Fruit fly (Drosophila melanogaster) whole organism, embryonic: Measurements from ENCODE around the gene CG33784.
A peak's percentile ranks its signal among the peaks of the same experiment; 100 is the strongest.

Experiments used
- Aef1 ChIP-seq: fragments of 200-800 bp; sonication (Bioruptor generic); IDR thresholded peaks from 3 replicates; pipeline ENCODE4 v1.3.6; 2022; ENCODE audit warnings: missing biosample characterization, missing genetic modification characterization
- CG10431 ChIP-seq: fragments of 200-800 bp; sonication (Bioruptor generic); optimal IDR thresholded peaks from 3 replicates; lab custom pipeline; 2018; ENCODE audit warnings: missing biosample characterization, mild to moderate bottlenecking, missing genetic modification characterization
- CG10462 ChIP-seq: fragments of 200-800 bp; sonication (Bioruptor generic); optimal IDR thresholded peaks from 2 replicates; lab custom pipeline; 2016; ENCODE audit warnings: missing biosample characterization, missing genetic modification characterization
- CG10543 ChIP-seq: fragments of 200-800 bp; sonication (Bioruptor generic); optimal IDR thresholded peaks from 3 replicates; lab custom pipeline; 2017; ENCODE audit warnings: missing biosample characterization, mild to moderate bottlenecking, missing genetic modification characterization, moderate library complexity
- CG11085 ChIP-seq: fragments of 200-800 bp; sonication (Bioruptor generic); IDR thresholded peaks from 2 replicates; pipeline ENCODE4 v1.3.6; 2022; ENCODE audit warnings: missing biosample characterization, missing genetic modification characterization
- CG12236 ChIP-seq: fragments of 200-800 bp; sonication (Bioruptor generic); optimal IDR thresholded peaks from 2 replicates; lab custom pipeline; 2016; ENCODE audit warnings: missing biosample characterization, missing genetic modification characterization
- CG12769 ChIP-seq: fragments of 200-800 bp; sonication (Bioruptor generic); optimal IDR thresholded peaks from 2 replicates; lab custom pipeline; 2019; ENCODE audit warnings: missing biosample characterization, mild to moderate bottlenecking, missing genetic modification characterization, moderate library complexity
- CG13424 ChIP-seq: fragments of 200-800 bp; sonication (Bioruptor generic); optimal IDR thresholded peaks from 2 replicates; lab custom pipeline; 2019; ENCODE audit warnings: missing biosample characterization, mild to moderate bottlenecking, missing genetic modification characterization, moderate library complexity
- CG18764 ChIP-seq: fragments of 200-800 bp; sonication (Bioruptor generic); optimal IDR thresholded peaks from 3 replicates; lab custom pipeline; 2016; ENCODE audit warnings: missing biosample characterization, missing genetic modification characterization
- CG2116 ChIP-seq: fragments of 200-800 bp; sonication (Bioruptor generic); optimal IDR thresholded peaks from 3 replicates; lab custom pipeline; 2018; ENCODE audit warnings: missing biosample characterization, mild to moderate bottlenecking, missing genetic modification characterization
- CG2120 ChIP-seq: fragments of 200-800 bp; sonication (Bioruptor generic); optimal IDR thresholded peaks from 3 replicates; lab custom pipeline; 2016; ENCODE audit warnings: missing biosample characterization, missing genetic modification characterization
- CG2129 ChIP-seq: fragments of 200-800 bp; sonication (Bioruptor generic); IDR thresholded peaks from 2 replicates; pipeline ENCODE4 v1.3.6; 2022; ENCODE audit warnings: missing biosample characterization, missing genetic modification characterization; ENCODE audit not compliant: partially characterized antibody
- CG2712 ChIP-seq: fragments of 200-800 bp; optimal IDR thresholded peaks from 3 replicates; lab custom pipeline; 2019; ENCODE audit warnings: missing biosample characterization, mild to moderate bottlenecking, missing genetic modification characterization, moderate library complexity
- CG2875 ChIP-seq: fragments of 200-800 bp; sonication (Bioruptor generic); optimal IDR thresholded peaks from 2 replicates; lab custom pipeline; 2017; ENCODE audit warnings: missing biosample characterization, mild to moderate bottlenecking, missing genetic modification characterization, missing genetic modification reagents
- CG3065 ChIP-seq: fragments of 200-800 bp; sonication (Bioruptor generic); optimal IDR thresholded peaks from 2 replicates; lab custom pipeline; 2016; ENCODE audit warnings: missing biosample characterization, missing genetic modification characterization
- CG31365 ChIP-seq: fragments of 200-800 bp; sonication (Bioruptor generic); optimal IDR thresholded peaks from 2 replicates; lab custom pipeline; 2018; ENCODE audit warnings: missing biosample characterization, mild to moderate bottlenecking, missing genetic modification characterization
- CG6654 ChIP-seq: fragments of 200-800 bp; sonication (Bioruptor generic); optimal IDR thresholded peaks from 2 replicates; lab custom pipeline; 2017; ENCODE audit warnings: missing biosample characterization, mild to moderate bottlenecking, missing genetic modification characterization
- CG6854 ChIP-seq: fragments of 200-800 bp; sonication (Bioruptor generic); optimal IDR thresholded peaks from 3 replicates; lab custom pipeline; 2017; ENCODE audit warnings: missing biosample characterization, mild to moderate bottlenecking, missing genetic modification characterization
- CG7271 ChIP-seq: fragments of 200-800 bp; sonication (Bioruptor generic); optimal IDR thresholded peaks from 2 replicates; lab custom pipeline; 2018; ENCODE audit warnings: missing biosample characterization, mild to moderate bottlenecking, missing genetic modification characterization, moderate library complexity
- CG7987 ChIP-seq: fragments of 200-800 bp; sonication (Bioruptor generic); optimal IDR thresholded peaks from 2 replicates; lab custom pipeline; 2018; ENCODE audit warnings: missing biosample characterization, mild to moderate bottlenecking, missing genetic modification characterization, moderate library complexity
- CG9797 ChIP-seq: fragments of 200-800 bp; sonication (Bioruptor generic); optimal IDR thresholded peaks from 3 replicates; lab custom pipeline; 2018; ENCODE audit warnings: missing biosample characterization, mild to moderate bottlenecking, missing genetic modification characterization
- CG9876 ChIP-seq: fragments of 200-800 bp; sonication (Bioruptor generic); optimal IDR thresholded peaks from 2 replicates; lab custom pipeline; 2016; ENCODE audit warnings: missing biosample characterization, missing genetic modification characterization
- Chrac-16 ChIP-seq: fragments of 200-800 bp; sonication (Bioruptor generic); optimal IDR thresholded peaks from 3 replicates; lab custom pipeline; 2016; ENCODE audit warnings: missing biosample characterization, missing genetic modification characterization
- CkIIα-i1 ChIP-seq: fragments of 200-800 bp; sonication (Bioruptor generic); IDR thresholded peaks from 2 replicates; pipeline ENCODE4 v1.3.6; 2022; ENCODE audit warnings: missing biosample characterization, missing genetic modification characterization
- Hey ChIP-seq: fragments of 200-800 bp; sonication (Bioruptor generic); optimal IDR thresholded peaks from 3 replicates; lab custom pipeline; 2018; ENCODE audit warnings: missing biosample characterization, mild to moderate bottlenecking, missing genetic modification characterization
- MBD-R2 ChIP-seq: fragments of 200-800 bp; sonication (Bioruptor generic); IDR thresholded peaks from 2 replicates; pipeline ENCODE4 v1.3.6; 2022; ENCODE audit warnings: missing biosample characterization, missing genetic modification characterization
- Nf-YC ChIP-seq: fragments of 200-800 bp; optimal IDR thresholded peaks from 3 replicates; lab custom pipeline; 2019; ENCODE audit warnings: missing biosample characterization, mild to moderate bottlenecking, missing genetic modification characterization, moderate library complexity
- NfI ChIP-seq: fragments of 200-800 bp; sonication (Bioruptor generic); optimal IDR thresholded peaks from 3 replicates; lab custom pipeline; 2018; ENCODE audit warnings: missing biosample characterization, mild to moderate bottlenecking, missing genetic modification characterization, moderate library complexity
- Optix ChIP-seq: fragments of 200-800 bp; sonication (Bioruptor generic); IDR thresholded peaks from 3 replicates; pipeline ENCODE4 v1.3.6; 2022; ENCODE audit warnings: missing biosample characterization, missing genetic modification characterization
- Stat92E ChIP-seq, 3 experiments: fragments of >200 bp in 2 of 3; fragments of 200-800 bp in 1 of 3; sonication (Bioruptor generic) in 1 of 3; optimal IDR thresholded peaks; 2 replicates each; lab custom pipeline; 2017 to 2019; ENCODE audit warnings: missing biosample characterization in 3 of 3, missing genetic modification characterization in 3 of 3, mild to moderate bottlenecking in 1 of 3, moderate library complexity in 1 of 3
- bsh ChIP-seq, 2 experiments: fragments of 200-800 bp; sonication (Bioruptor generic); optimal IDR thresholded peaks; 2 replicates each; lab custom pipeline; 2017 to 2018; ENCODE audit warnings: mild to moderate bottlenecking in 2 of 2, missing biosample characterization in 2 of 2, missing genetic modification characterization in 2 of 2, moderate library complexity in 1 of 2
- cad ChIP-seq: fragments of >200 bp; optimal IDR thresholded peaks from 2 replicates; lab custom pipeline; 2017; ENCODE audit warnings: missing biosample characterization, missing genetic modification characterization
- caup ChIP-seq: fragments of 200-800 bp; sonication (Bioruptor generic); optimal IDR thresholded peaks from 3 replicates; lab custom pipeline; 2017; ENCODE audit warnings: missing biosample characterization, mild to moderate bottlenecking, missing genetic modification characterization, moderate library complexity; ENCODE audit not compliant: severe bottlenecking
- crp ChIP-seq, 2 experiments: fragments of 200-800 bp; sonication (Bioruptor generic); optimal IDR thresholded peaks; 2 replicates in 1 of 2; 3 replicates in 1 of 2; lab custom pipeline; 2017; ENCODE audit warnings: missing biosample characterization in 2 of 2, missing genetic modification characterization in 2 of 2, mild to moderate bottlenecking in 1 of 2, moderate library complexity in 1 of 2
- danr ChIP-seq: fragments of 200-800 bp; sonication (Bioruptor generic); IDR thresholded peaks from 2 replicates; pipeline ENCODE4 v1.3.6; 2022; ENCODE audit warnings: missing biosample characterization, missing genetic modification characterization
- ewg ChIP-seq: fragments of 200-800 bp; sonication (Bioruptor generic); optimal IDR thresholded peaks from 3 replicates; lab custom pipeline; 2017; ENCODE audit warnings: mild to moderate bottlenecking, missing biosample characterization, missing genetic modification reagents, missing genetic modification characterization
- exex ChIP-seq: fragments of 200-800 bp; sonication (Bioruptor generic); optimal IDR thresholded peaks from 4 replicates; lab custom pipeline; 2018; ENCODE audit warnings: missing biosample characterization, mild to moderate bottlenecking, missing genetic modification characterization, moderate library complexity
- gce ChIP-seq: fragments of 200-800 bp; sonication (Bioruptor generic); IDR thresholded peaks from 3 replicates; pipeline ENCODE4 v1.3.6; 2022; ENCODE audit warnings: missing biosample characterization, missing genetic modification characterization
- ind ChIP-seq: fragments of 200-800 bp; sonication (Bioruptor generic); optimal IDR thresholded peaks from 3 replicates; lab custom pipeline; 2016; ENCODE audit warnings: missing biosample characterization, missing genetic modification characterization
- jumu ChIP-seq: fragments of 200-800 bp; sonication (Bioruptor generic); optimal IDR thresholded peaks from 3 replicates; lab custom pipeline; 2016; ENCODE audit warnings: missing biosample characterization, missing genetic modification characterization
- maf-S ChIP-seq: fragments of 200-800 bp; sonication (Bioruptor generic); optimal IDR thresholded peaks from 2 replicates; lab custom pipeline; 2016; ENCODE audit warnings: missing biosample characterization, missing genetic modification characterization
- onecut ChIP-seq: fragments of 200-800 bp; sonication (Bioruptor generic); IDR thresholded peaks from 2 replicates; pipeline ENCODE4 v1.3.6; 2022; ENCODE audit warnings: missing biosample characterization, missing genetic modification characterization
- peb ChIP-seq: fragments of 200-800 bp; sonication (Bioruptor generic); IDR thresholded peaks from 2 replicates; pipeline ENCODE4 v1.3.6; 2022; ENCODE audit warnings: missing biosample characterization, missing genetic modification characterization
- psq ChIP-seq: fragments of 200-800 bp; sonication (Bioruptor generic); optimal IDR thresholded peaks from 2 replicates; lab custom pipeline; 2017; ENCODE audit warnings: missing biosample characterization, missing genetic modification characterization
- tio ChIP-seq: fragments of 200-800 bp; sonication (Bioruptor generic); optimal IDR thresholded peaks from 2 replicates; lab custom pipeline; 2017; ENCODE audit warnings: missing biosample characterization, missing genetic modification characterization, inconsistent platforms
- trem ChIP-seq: fragments of 200-800 bp; optimal IDR thresholded peaks from 3 replicates; lab custom pipeline; 2019; ENCODE audit warnings: missing biosample characterization, mild to moderate bottlenecking, missing genetic modification characterization, moderate library complexity
- tup ChIP-seq: fragments of 200-800 bp; sonication (Bioruptor generic); optimal IDR thresholded peaks from 2 replicates; lab custom pipeline; 2016; ENCODE audit warnings: missing biosample characterization, mild to moderate bottlenecking, missing genetic modification characterization, moderate library complexity
- twi ChIP-seq: fragments of 200-800 bp; optimal IDR thresholded peaks from 2 replicates; lab custom pipeline; 2019; ENCODE audit warnings: missing biosample characterization, mild to moderate bottlenecking, missing genetic modification characterization, moderate library complexity

CG33784 gene

DNA sequence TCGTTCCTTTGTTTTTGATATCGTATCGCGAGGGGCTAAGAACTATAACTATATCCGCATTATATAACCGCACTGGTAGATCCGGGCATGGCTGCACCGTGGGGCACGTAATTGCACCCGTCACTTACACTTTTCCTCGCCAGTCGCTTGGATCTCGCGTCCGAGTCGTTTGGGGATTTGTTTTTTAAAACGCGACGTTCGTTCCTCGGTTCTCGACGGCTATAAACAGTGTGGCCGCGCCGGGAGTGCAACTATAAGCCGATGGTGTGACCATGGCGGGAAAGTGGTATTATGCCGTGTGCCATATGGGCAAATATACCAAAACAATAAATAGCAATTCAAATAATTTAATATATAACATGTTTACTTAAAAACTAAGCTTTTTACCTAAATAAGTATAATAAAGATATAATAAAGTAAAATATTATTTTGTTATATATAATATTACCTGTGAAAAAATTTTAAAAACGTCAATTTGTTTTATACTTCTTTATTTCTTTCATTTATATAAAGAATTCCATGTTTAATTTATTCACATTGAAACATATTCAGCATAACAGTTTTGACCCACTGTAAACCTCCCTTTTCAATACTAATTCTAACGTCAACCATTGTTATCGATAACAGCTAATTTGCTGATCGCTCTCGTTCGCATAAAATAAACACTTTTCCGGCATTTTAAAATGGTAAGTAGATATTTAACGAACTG lies 24.9 kb upstream of the CG33784 start, which contains the start of the genes Mical and CG3909 (continued):
- TF ChIP-seq CG9797 (GFP tag; lab: Kevin White, UChicago) (peak; percentile 91), NfI (peak; percentile 75), CG2129 (GFP tag; lab: Robert Waterston, UW) (no peak), maf-S (peak; percentile 47), CG11085 (GFP tag; lab: Robert Waterston, UW) (peak; percentile 89), CG10543 (peak; percentile 48), caup (GFP tag; lab: Kevin White, UChicago) (peak; percentile 69), onecut (GFP tag; lab: Robert Waterston, UW) (peak; percentile 51), CG31365 (tag; lab: Kevin White, UChicago) (peak; percentile 4), CG3065 (GFP tag; lab: Kevin White, UChicago) (peak; percentile 38), CG6854 (GFP tag; lab: Kevin White, UChicago) (no peak), ewg (peak; percentile 38), Hey (tag; lab: Kevin White, UChicago) (no peak), bsh (GFP tag; optimal IDR thresholded peaks at IDR 0.05; lab: Kevin White, UChicago) (peak in 1 of 2 experiments; percentile 83), CG12769 (tag; lab: Kevin White, UChicago) (no peak), Nf-YC (tag; lab: Kevin White, UChicago) (peak; percentile 86), CG7271 (tag; lab: Kevin White, UChicago) (peak; percentile 9), cad (GFP tag; lab: Kevin White, UChicago) (no peak), CG10431 (no peak), psq (GFP tag; lab: Kevin White, UChicago) (peak; percentile 69), CG18764 (GFP tag; lab: Kevin White, UChicago) (peak; percentile 79), exex (tag; lab: Kevin White, UChicago) (peak; percentile 76), tup (no peak), MBD-R2 (GFP tag; lab: Robert Waterston, UW) (peak; percentile 91), ind (GFP tag; lab: Kevin White, UChicago) (peak; percentile 86), Optix (GFP tag; lab: Robert Waterston, UW) (0 out of 3 replicates have a peak, but pooled peaks have one; percentile 7), CG12236 (GFP tag; lab: Kevin White, UChicago) (no peak), CG2712 (tag; lab: Kevin White, UChicago) (peak; percentile 93), trem (tag; lab: Kevin White, UChicago) (peak; percentile 85), CG2120 (peak; percentile 83), CG6654 (no peak), Stat92E (GFP tag; optimal IDR thresholded peaks at IDR 0.05; lab: Kevin White, UChicago) (peak in 1 of 3 experiments; percentile 40), gce (peak; percentile 80), twi (tag; lab: Kevin White, UChicago) (peak; percentile 70), crp (GFP tag; optimal IDR thresholded peaks at IDR 0.05; lab: Kevin White, UChicago) (peak in 1 of 2 experiments; percentile 58), Chrac-16 (GFP tag; lab: Kevin White, UChicago) (peak; percentile 82), peb (GFP tag; lab: Robert Waterston, UW) (peak; percentile 50; the same call in 1 of the 2 replicates), danr (0 out of 2 replicates have a peak, but pooled peaks have one; percentile 30), CG13424 (peak; percentile 90), CG2875 (peak; percentile 52), CkIIα-i1 (GFP tag; lab: Robert Waterston, UW) (no peak), tio (GFP tag; lab: Kevin White, UChicago) (peak; percentile 67), CG9876 (GFP tag; lab: Kevin White, UChicago) (no peak), jumu (peak; percentile 27), CG7987 (no peak), CG2116 (peak; percentile 66), Aef1 (GFP tag; lab: Robert Waterston, UW) (peak; percentile 84), CG10462 (GFP tag; lab: Kevin White, UChicago) (peak; percentile 59)
